Worm (Caenorhabditis elegans) whole organism, L4 larva: ENCODE data around the gene EGAP2.1.
A peak's percentile ranks its signal among the peaks of the same experiment; 100 is the strongest.

Experiments used
- F10B5.3 ChIP-seq: sonication (generic microtip); optimal IDR thresholded peaks from 2 replicates; lab custom pipeline; 2016; ENCODE audit warnings: mild to moderate bottlenecking, missing genetic modification characterization, missing compliant biosample characterization
- F26F4.8 ChIP-seq: fragments of 200-800 bp; sonication (Bioruptor generic); conservative IDR thresholded peaks from 2 replicates; pipeline ENCODE4 v1.3.6; 2022; ENCODE audit warnings: missing genetic modification characterization, missing compliant biosample characterization
- R02D3.7 ChIP-seq: fragments of 150-350 bp; sonication (generic microtip); optimal IDR thresholded peaks from 3 replicates; lab custom pipeline; 2014; ENCODE audit warnings: missing biosample characterization, missing genetic modification characterization
- Y48G9A.11 ChIP-seq: fragments of 200-800 bp; sonication (Bioruptor generic); IDR thresholded peaks from 2 replicates; pipeline ENCODE4 v1.3.6; 2022; ENCODE audit warnings: missing genetic modification reagents, missing genetic modification characterization, missing compliant biosample characterization
- Y5F2A.4 ChIP-seq: fragments of 200-800 bp; sonication (Bioruptor generic); optimal IDR thresholded peaks from 2 replicates; lab custom pipeline; 2018; ENCODE audit warnings: mild to moderate bottlenecking, missing genetic modification characterization, missing compliant biosample characterization
- Y75B8A.6 ChIP-seq: fragments of 200-800 bp; sonication (Bioruptor generic); IDR thresholded peaks from 2 replicates; pipeline ENCODE4 v1.3.6; 2022; ENCODE audit warnings: missing genetic modification reagents, missing genetic modification characterization, missing compliant biosample characterization
- ZK546.5 ChIP-seq, 2 experiments: sonication (generic microtip); optimal IDR thresholded peaks; 2 replicates each; lab custom pipeline; 2017; ENCODE audit warnings: missing biosample characterization in 2 of 2, missing genetic modification characterization in 2 of 2
- ama-1 ChIP-seq: fragments of 150-350 bp; optimal IDR thresholded peaks from 2 replicates; lab custom pipeline; 2014; ENCODE audit warnings: inconsistent platforms, mixed read lengths
- arid-1 ChIP-seq: fragments of 200-800 bp; sonication (Bioruptor generic); conservative IDR thresholded peaks from 2 replicates; pipeline ENCODE4 v1.3.6; 2022; ENCODE audit warnings: missing genetic modification reagents, missing genetic modification characterization, missing compliant biosample characterization
- ceh-20 ChIP-seq: fragments of 200-800 bp; sonication (Bioruptor generic); IDR thresholded peaks from 2 replicates; pipeline ENCODE4 v1.3.6; 2022; ENCODE audit warnings: missing genetic modification reagents, missing genetic modification characterization, missing compliant biosample characterization
- ceh-62 ChIP-seq: sonication (generic microtip); optimal IDR thresholded peaks from 2 replicates; lab custom pipeline; 2017; ENCODE audit warnings: missing biosample characterization, missing genetic modification characterization
- cey-2 ChIP-seq: sonication (generic microtip); optimal IDR thresholded peaks from 3 replicates; lab custom pipeline; 2017; ENCODE audit warnings: missing genetic modification characterization, mild to moderate bottlenecking, missing compliant biosample characterization, antibody characterized with exemption, borderline replicate concordance; ENCODE audit not compliant: insufficient read depth
- ctbp-1 ChIP-seq: fragments of 200-800 bp; sonication (Bioruptor generic); IDR thresholded peaks from 2 replicates; pipeline ENCODE4 v1.3.6; 2022; ENCODE audit warnings: missing genetic modification reagents, missing genetic modification characterization, missing compliant biosample characterization
- daf-16 ChIP-seq, 3 experiments: sonication (generic microtip); optimal IDR thresholded peaks; 2 replicates each; lab custom pipeline; 2016 to 2017; ENCODE audit warnings: missing genetic modification characterization in 3 of 3, missing genetic modification reagents in 3 of 3, mild to moderate bottlenecking in 2 of 3, missing compliant biosample characterization in 2 of 3, missing biosample characterization in 1 of 3, moderate library complexity in 1 of 3
- daf-19 ChIP-seq: fragments of 200-800 bp; sonication (Bioruptor generic); conservative IDR thresholded peaks from 2 replicates; pipeline ENCODE4 v1.3.6; 2022; ENCODE audit warnings: missing genetic modification characterization, missing compliant biosample characterization
- daf-8 ChIP-seq: fragments of 200-800 bp; sonication (Bioruptor generic); IDR thresholded peaks from 2 replicates; pipeline ENCODE4 v1.3.6; 2022; ENCODE audit warnings: missing genetic modification characterization, missing compliant biosample characterization
- dmd-6 ChIP-seq: fragments of 200-800 bp; sonication (Bioruptor generic); IDR thresholded peaks from 2 replicates; pipeline ENCODE4 v1.3.6; 2022; ENCODE audit warnings: missing genetic modification reagents, missing genetic modification characterization, missing compliant biosample characterization
- dmd-9 ChIP-seq: fragments of 200-800 bp; sonication (Bioruptor generic); IDR thresholded peaks from 2 replicates; pipeline ENCODE4 v1.3.6; 2022; ENCODE audit warnings: missing genetic modification reagents, missing genetic modification characterization, missing compliant biosample characterization
- dve-1 ChIP-seq: sonication (generic microtip); optimal IDR thresholded peaks from 2 replicates; lab custom pipeline; 2017; ENCODE audit warnings: antibody characterized with exemption, mild to moderate bottlenecking, missing genetic modification characterization, missing compliant biosample characterization; ENCODE audit not compliant: insufficient read depth
- fkh-10 ChIP-seq: fragments of 150-350 bp; optimal IDR thresholded peaks from 2 replicates; lab custom pipeline; 2014; ENCODE audit warnings: missing biosample characterization, missing genetic modification reagents, missing genetic modification characterization
- fos-1 ChIP-seq: fragments of 150-350 bp; optimal IDR thresholded peaks from 2 replicates; lab custom pipeline; 2014; ENCODE audit warnings: missing biosample characterization, missing genetic modification characterization
- hlh-11 ChIP-seq: fragments of 200-800 bp; sonication (Bioruptor generic); optimal IDR thresholded peaks from 2 replicates; lab custom pipeline; 2018; ENCODE audit warnings: mild to moderate bottlenecking, missing genetic modification characterization, missing compliant biosample characterization
- hlh-30 ChIP-seq: sonication (generic microtip); optimal IDR thresholded peaks from 2 replicates; lab custom pipeline; 2017; ENCODE audit warnings: antibody characterized with exemption, mild to moderate bottlenecking, missing genetic modification characterization, missing compliant biosample characterization; ENCODE audit not compliant: insufficient read depth
- lin-1 ChIP-seq: fragments of 200-800 bp; sonication (Bioruptor generic); IDR thresholded peaks from 2 replicates; pipeline ENCODE4 v1.3.6; 2022; ENCODE audit warnings: missing genetic modification reagents, missing genetic modification characterization, missing compliant biosample characterization
- lin-38 ChIP-seq: fragments of 200-800 bp; sonication (Bioruptor generic); IDR thresholded peaks from 2 replicates; pipeline ENCODE4 v1.3.6; 2022; ENCODE audit warnings: missing genetic modification reagents, missing genetic modification characterization, missing compliant biosample characterization
- lsy-2 ChIP-seq, 2 experiments: fragments of 150-350 bp in 1 of 2; sonication (generic microtip) in 1 of 2; optimal IDR thresholded peaks; 2 replicates each; lab custom pipeline; 2014 to 2017; ENCODE audit warnings: missing biosample characterization in 2 of 2, missing genetic modification characterization in 2 of 2
- madf-5 ChIP-seq, 2 experiments: fragments of 200-800 bp; sonication (Bioruptor generic); IDR thresholded peaks; 2 replicates each; pipeline ENCODE4 v1.3.6; 2022; ENCODE audit warnings: missing compliant biosample characterization in 2 of 2, missing genetic modification characterization in 2 of 2
- mdl-1 ChIP-seq, 2 experiments: fragments of 150-350 bp in 1 of 2; sonication (generic microtip) in 1 of 2; optimal IDR thresholded peaks; 2 replicates each; lab custom pipeline; 2014 to 2017; ENCODE audit warnings: missing biosample characterization in 2 of 2, missing genetic modification characterization in 2 of 2
- mep-1 ChIP-seq: fragments of 150-350 bp; sonication (generic microtip); optimal IDR thresholded peaks from 3 replicates; lab custom pipeline; 2014; ENCODE audit warnings: missing biosample characterization, missing genetic modification characterization
- mes-2 ChIP-seq: sonication (generic microtip); optimal IDR thresholded peaks from 2 replicates; lab custom pipeline; 2016; ENCODE audit warnings: missing genotype, mild to moderate bottlenecking, missing genetic modification characterization, missing compliant biosample characterization; ENCODE audit not compliant: poor library complexity, severe bottlenecking
- mxl-3 ChIP-seq: fragments of 200-800 bp; sonication (Bioruptor generic); optimal IDR thresholded peaks from 2 replicates; lab custom pipeline; 2018; ENCODE audit warnings: mild to moderate bottlenecking, missing genetic modification characterization, missing compliant biosample characterization
- nhr-10 ChIP-seq: fragments of 150-350 bp; optimal IDR thresholded peaks from 2 replicates; lab custom pipeline; 2014; ENCODE audit warnings: missing biosample characterization, missing genetic modification characterization
- nhr-102 ChIP-seq: sonication (generic microtip); optimal IDR thresholded peaks from 2 replicates; lab custom pipeline; 2016; ENCODE audit warnings: mild to moderate bottlenecking, missing genetic modification characterization, moderate library complexity, missing compliant biosample characterization
- nhr-11 ChIP-seq: fragments of 150-350 bp; optimal IDR thresholded peaks from 2 replicates; lab custom pipeline; 2014; ENCODE audit warnings: missing biosample characterization, missing genetic modification characterization
- nhr-28 ChIP-seq: fragments of 150-350 bp; optimal IDR thresholded peaks from 2 replicates; lab custom pipeline; 2014; ENCODE audit warnings: missing biosample characterization, missing genetic modification characterization
- nhr-42 ChIP-seq: fragments of 200-800 bp; sonication (Bioruptor generic); IDR thresholded peaks from 2 replicates; pipeline ENCODE4 v1.3.6; 2022; ENCODE audit warnings: missing genetic modification characterization, missing compliant biosample characterization
- nhr-48 ChIP-seq: sonication (generic microtip); optimal IDR thresholded peaks from 2 replicates; lab custom pipeline; 2016; ENCODE audit warnings: mild to moderate bottlenecking, missing genetic modification characterization, missing compliant biosample characterization
- nhr-76 ChIP-seq: fragments of 150-350 bp; optimal IDR thresholded peaks from 2 replicates; lab custom pipeline; 2014; ENCODE audit warnings: missing biosample characterization, missing genetic modification characterization
- php-3 ChIP-seq: fragments of 200-800 bp; sonication (Bioruptor generic); IDR thresholded peaks from 2 replicates; pipeline ENCODE4 v1.3.6; 2022; ENCODE audit warnings: missing genetic modification reagents, missing genetic modification characterization, missing compliant biosample characterization
- set-16 ChIP-seq: fragments of 200-800 bp; sonication (Bioruptor generic); IDR thresholded peaks from 2 replicates; pipeline ENCODE4 v1.3.6; 2022; ENCODE audit warnings: missing genetic modification reagents, missing genetic modification characterization, missing compliant biosample characterization
- snpc-1.2 ChIP-seq: fragments of 200-800 bp; sonication (Bioruptor generic); IDR thresholded peaks from 2 replicates; pipeline ENCODE4 v1.3.6; 2022; ENCODE audit warnings: missing genetic modification reagents, missing genetic modification characterization, missing compliant biosample characterization
- snpc-4 ChIP-seq: fragments of 150-350 bp; optimal IDR thresholded peaks from 2 replicates; lab custom pipeline; 2014; ENCODE audit warnings: missing biosample characterization, missing genetic modification characterization
- spr-1 ChIP-seq: sonication (generic microtip); optimal IDR thresholded peaks from 2 replicates; lab custom pipeline; 2016; ENCODE audit warnings: mild to moderate bottlenecking, missing genetic modification characterization, missing compliant biosample characterization
- spr-3 ChIP-seq: fragments of 200-800 bp; sonication (Bioruptor generic); optimal IDR thresholded peaks from 2 replicates; lab custom pipeline; 2018; ENCODE audit warnings: mild to moderate bottlenecking, missing genetic modification characterization, missing compliant biosample characterization
- tag-97 ChIP-seq: fragments of 200-800 bp; sonication (Bioruptor generic); IDR thresholded peaks from 2 replicates; pipeline ENCODE4 v1.3.6; 2022; ENCODE audit warnings: missing genetic modification characterization, missing compliant biosample characterization
- tra-1 ChIP-seq: fragments of 200-800 bp; sonication (Bioruptor generic); IDR thresholded peaks from 2 replicates; pipeline ENCODE4 v1.3.6; 2022; ENCODE audit warnings: missing genetic modification reagents, missing genetic modification characterization, missing compliant biosample characterization
- unc-130 ChIP-seq: sonication (generic microtip); optimal IDR thresholded peaks from 2 replicates; lab custom pipeline; 2016; ENCODE audit warnings: missing genetic modification reagents, missing genetic modification characterization, missing compliant biosample characterization
- unc-62 ChIP-seq, 3 experiments: fragments of 150-350 bp in 1 of 3; sonication (generic microtip); optimal IDR thresholded peaks in 2 of 3; peaks in 1 of 3; 1 replicate in 1 of 3; 2 replicates in 2 of 3; lab custom pipeline; 2014 to 2017; ENCODE audit warnings: missing biosample characterization in 3 of 3, missing genetic modification characterization in 3 of 3, missing genetic modification reagents in 3 of 3, missing genotype in 1 of 3
- zip-2 ChIP-seq: fragments of 150-350 bp; optimal IDR thresholded peaks from 2 replicates; lab custom pipeline; 2014; ENCODE audit warnings: missing biosample characterization, missing genetic modification characterization

The EGAP2.1 gene

DNA sequence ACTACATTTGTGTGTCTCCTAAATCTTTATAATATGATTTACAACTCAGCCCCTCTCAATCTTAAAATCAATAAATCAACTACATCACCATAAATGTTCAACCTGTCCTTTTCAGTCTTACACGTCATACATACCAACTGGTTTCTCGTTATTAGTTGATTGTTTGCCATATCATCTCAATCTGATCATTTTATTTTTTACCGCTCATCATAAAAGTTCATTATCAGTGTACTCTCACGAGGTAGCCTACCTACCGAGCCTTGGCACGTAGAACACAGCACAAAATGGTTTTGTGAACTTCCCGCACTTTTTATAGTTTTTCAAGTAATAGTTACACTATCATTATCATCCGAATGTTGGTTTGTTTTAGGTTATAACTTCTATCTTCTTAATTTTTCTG is 49.9 kb downstream of the EGAP2.1 start (continued):
- TF ChIP-seq nhr-28 (tag; lab: Kevin White, UChicago) (peak; percentile 84), nhr-48 (tag; lab: Kevin White, UChicago) (peak; percentile 3), nhr-10 (tag; lab: Kevin White, UChicago) (peak; percentile 57), dmd-9 (no peak), snpc-4 (no peak), nhr-42 (GFP tag; lab: Robert Waterston, UW) (no peak), lsy-2 (tag; optimal IDR thresholded peaks at IDR 0.05; lab: Kevin White, UChicago) (peak; percentile 20 to 39), lin-1 (no peak), unc-62 (GFP tag; optimal IDR thresholded peaks at IDR 0.05 in 1 of 2; lab: Kevin White, UChicago) (peak in 1 of 2 experiments; percentile 59), unc-62 (tag; optimal IDR thresholded peaks at IDR 0.05; lab: Kevin White, UChicago) (no peak), hlh-11 (tag; lab: Kevin White, UChicago) (peak; percentile 73), ceh-20 (GFP tag; lab: Robert Waterston, UW) (peak; percentile 84), hlh-30 (tag; lab: Kevin White, UChicago) (peak; percentile 37), nhr-102 (peak; percentile 41), nhr-11 (no peak), php-3 (GFP tag; lab: Robert Waterston, UW) (peak; percentile 97), fkh-10 (GFP tag; lab: Kevin White, UChicago) (no peak), mes-2 (tag; lab: Kevin White, UChicago) (peak; percentile 29), dve-1 (tag; lab: Kevin White, UChicago) (peak; percentile 95)

DNA sequence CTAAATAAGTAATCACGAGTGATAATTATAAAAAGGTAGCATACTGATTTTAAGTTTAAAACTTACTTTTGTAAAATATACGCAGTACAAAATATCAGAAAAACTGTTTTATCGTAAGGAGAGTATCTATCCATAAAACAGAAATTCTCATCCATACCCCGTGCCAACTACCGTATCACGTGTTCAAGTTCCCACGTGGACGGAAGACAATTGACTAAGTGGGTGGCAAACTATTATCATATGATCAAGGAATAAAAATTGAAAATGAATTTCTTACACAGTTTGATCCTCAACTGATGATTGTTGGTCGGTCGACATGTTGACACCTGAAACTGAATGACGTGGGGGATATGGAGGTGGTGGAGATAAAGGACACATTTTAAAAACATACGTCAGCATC is 51.0 kb downstream of the EGAP2.1 start, which contains the start of gene pmt-1:
Gene pmt-1, minus strand, starts transcription at position 332 of the 400 bp plus-strand sequence.
- TF ChIP-seq snpc-1.2 (GFP tag; lab: Robert Waterston, UW) (no peak), F26F4.8 (no peak), dmd-6 (peak; percentile 72), daf-16 (GFP tag; optimal IDR thresholded peaks at IDR 0.05; lab: Kevin White, UChicago) (no peak), daf-16 (tag; optimal IDR thresholded peaks at IDR 0.05; lab: Kevin White, UChicago) (no peak), Y48G9A.11 (no peak), mep-1 (tag; lab: Kevin White, UChicago) (peak; percentile 33), lsy-2 (tag; optimal IDR thresholded peaks at IDR 0.05; lab: Kevin White, UChicago) (peak in 1 of 2 experiments; percentile 31), nhr-10 (tag; lab: Kevin White, UChicago) (peak; percentile 42), set-16 (GFP tag; lab: Robert Waterston, UW) (no peak), Y75B8A.6 (GFP tag; lab: Robert Waterston, UW) (no peak), Y5F2A.4 (GFP tag; lab: Kevin White, UChicago) (no peak), tag-97 (no peak), cey-2 (tag; lab: Kevin White, UChicago) (no peak), R02D3.7 (tag; lab: Kevin White, UChicago) (no peak), tra-1 (GFP tag; lab: Robert Waterston, UW) (peak; percentile 83), spr-1 (tag; lab: Kevin White, UChicago) (no peak), spr-3 (GFP tag; lab: Kevin White, UChicago) (no peak), snpc-4 (no peak), ctbp-1 (no peak), daf-19 (GFP tag; lab: Robert Waterston, UW) (no peak), unc-130 (GFP tag; lab: Kevin White, UChicago) (no peak), nhr-28 (tag; lab: Kevin White, UChicago) (peak; percentile 28), nhr-76 (tag; lab: Kevin White, UChicago) (no peak), madf-5 (GFP tag; IDR thresholded peaks at IDR 0.05; lab: Robert Waterston, UW) (no peak), fos-1 (tag; lab: Kevin White, UChicago) (no peak), ceh-62 (tag; lab: Kevin White, UChicago) (no peak), zip-2 (tag; lab: Kevin White, UChicago) (no peak), daf-8 (no peak), arid-1 (GFP tag; lab: Robert Waterston, UW) (no peak), lin-38 (GFP tag; lab: Robert Waterston, UW) (no peak), mxl-3 (GFP tag; lab: Kevin White, UChicago) (peak; percentile 87), ama-1 (lab: Kevin White, UChicago) (no peak), F10B5.3 (no peak), mdl-1 (tag; optimal IDR thresholded peaks at IDR 0.05; lab: Kevin White, UChicago) (peak; percentile 41 to 71), nhr-48 (tag; lab: Kevin White, UChicago) (no peak), ZK546.5 (tag; optimal IDR thresholded peaks at IDR 0.05; lab: Kevin White, UChicago) (no peak)
